Fruit fly (Drosophila melanogaster): Measurements from ENCODE around the gene emei.

Gene emei

dm6 chr3L:11097982-11098663 lies 11.4 kb upstream of the emei start, which contains the start of the genes Irbp18 and APP-BP1 (continued):
- TF ChIP-seq chm (GFP tag; IDR thresholded peaks at IDR 0.05) (peak; percentile 79), bowl (GFP tag; IDR thresholded peaks at IDR 0.05) (no peak), slou (GFP tag; optimal IDR thresholded peaks at IDR 0.05) (peak; percentile 90), gcm2 (GFP tag; optimal IDR thresholded peaks at IDR 0.05) (peak; percentile 86), MTF-1 (GFP tag; optimal IDR thresholded peaks at IDR 0.05; ENCODE audit: borderline replicate concordance) (peak; percentile 66), CG8944 (GFP tag; optimal IDR thresholded peaks at IDR 0.05) (peak; percentile 89), CG1792 (GFP tag; optimal IDR thresholded peaks at IDR 0.05) (peak; percentile 91), CG4404 (GFP tag; IDR thresholded peaks at IDR 0.05) (peak; percentile 73), CG1603 (tag; optimal IDR thresholded peaks at IDR 0.05) (peak; percentile 88), ro (GFP tag; IDR thresholded peaks at IDR 0.05) (no peak; the same call in 1 of the 2 replicates), CrebB (tag; optimal IDR thresholded peaks at IDR 0.05) (peak; percentile 83), insv (GFP tag; optimal IDR thresholded peaks at IDR 0.05) (peak in 1 of 2 experiments; percentile 74), C15 (GFP tag; IDR thresholded peaks at IDR 0.05) (peak; percentile 77; the same call in 2 of the 3 replicates), Sox100B (GFP tag; optimal IDR thresholded peaks at IDR 0.05) (peak; percentile 94), Sry-β (GFP tag; optimal IDR thresholded peaks at IDR 0.05) (peak; percentile 37), pfk (GFP tag; optimal IDR thresholded peaks at IDR 0.05) (peak; percentile 17), CG6813 (GFP tag; optimal IDR thresholded peaks at IDR 0.05) (peak; percentile 83), Ets65A (GFP tag) (peak; percentile 99), fd102C (GFP tag; optimal IDR thresholded peaks at IDR 0.05) (peak; percentile 76), Tbp (GFP tag; optimal IDR thresholded peaks at IDR 0.05) (no peak), Doc3 (GFP tag; IDR thresholded peaks at IDR 0.05; ENCODE audit: partially characterized antibody) (no peak), CG8290 (GFP tag; optimal IDR thresholded peaks at IDR 0.05) (peak; percentile 87), CG8290 (tag; optimal IDR thresholded peaks at IDR 0.05) (peak; percentile 81 to 92), Camta (GFP tag; optimal IDR thresholded peaks at IDR 0.05) (peak; percentile 94), rib (GFP tag; IDR thresholded peaks at IDR 0.05) (peak; percentile 87), br (optimal IDR thresholded peaks at IDR 0.05) (no peak), CG17568 (GFP tag; optimal IDR thresholded peaks at IDR 0.05) (peak; percentile 87), CG34224 (GFP tag; IDR thresholded peaks at IDR 0.05; ENCODE audit: partially characterized antibody) (no peak), Atf6 (GFP tag; IDR thresholded peaks at IDR 0.05) (peak; percentile 89), sisA (GFP tag; IDR thresholded peaks at IDR 0.05) (peak; percentile 84), nom (GFP tag; optimal IDR thresholded peaks at IDR 0.05) (peak; percentile 76), Gsc (GFP tag; IDR thresholded peaks at IDR 0.05) (peak; percentile 58; the same call in 1 of the 2 replicates), Hsf (GFP tag; optimal IDR thresholded peaks at IDR 0.05) (peak; percentile 97), Opbp (GFP tag; IDR thresholded peaks at IDR 0.05; ENCODE audit: partially characterized antibody) (no peak), CG11456 (GFP tag; IDR thresholded peaks at IDR 0.05) (peak; percentile 87), sug (tag; optimal IDR thresholded peaks at IDR 0.05) (peak; percentile 89), CG33557 (GFP tag; optimal IDR thresholded peaks at IDR 0.05) (peak; percentile 82), CG17361 (GFP tag; IDR thresholded peaks at IDR 0.05) (peak; percentile 97), dpn (GFP tag; optimal IDR thresholded peaks at IDR 0.05) (peak; percentile 93 to 95), sima (GFP tag; optimal IDR thresholded peaks at IDR 0.05) (peak; percentile 41), hkb (optimal IDR thresholded peaks at IDR 0.05) (peak; percentile 50), hkb (GFP tag; IDR thresholded peaks at IDR 0.05) (peak; percentile 88), CG18619 (GFP tag; optimal IDR thresholded peaks at IDR 0.05) (peak; percentile 95), CG17802 (tag; optimal IDR thresholded peaks at IDR 0.05) (peak; percentile 71), CG43689 (GFP tag; IDR thresholded peaks at IDR 0.05) (peak; percentile 44; the same call in 1 of the 2 replicates), Bgb (GFP tag; IDR thresholded peaks at IDR 0.05; ENCODE audit: partially characterized antibody) (0 out of 2 replicates have a peak, but pooled peaks have one; percentile 11), trem (tag; optimal IDR thresholded peaks at IDR 0.05) (peak; percentile 84), fd3F (GFP tag; optimal IDR thresholded peaks at IDR 0.05) (peak; percentile 91), Doc2 (GFP tag; IDR thresholded peaks at IDR 0.05) (peak; percentile 36; the same call in 1 of the 2 replicates), tgo (GFP tag; IDR thresholded peaks at IDR 0.05) (peak; percentile 85)
